Fruit fly (Drosophila melanogaster) whole organism, embryonic: ENCODE results near the gene CG31406.

Source experiments
- CG10366 ChIP-seq: fragments of 200-800 bp; sonication (Bioruptor generic); IDR thresholded peaks from 2 replicates; pipeline ENCODE4 v1.3.6; 2022; ENCODE audit warnings: missing biosample characterization, missing genetic modification characterization
- CG10959 ChIP-seq: fragments of 200-800 bp; sonication (Bioruptor generic); IDR thresholded peaks from 2 replicates; pipeline ENCODE4 v1.3.6; 2022; ENCODE audit warnings: missing biosample characterization, missing genetic modification characterization
- CG11085 ChIP-seq: fragments of 200-800 bp; sonication (Bioruptor generic); IDR thresholded peaks from 2 replicates; pipeline ENCODE4 v1.3.6; 2022; ENCODE audit warnings: missing biosample characterization, missing genetic modification characterization
- CG11093 ChIP-seq: fragments of 200-800 bp; sonication (Bioruptor generic); IDR thresholded peaks from 3 replicates; pipeline ENCODE4 v1.3.6; 2022; ENCODE audit warnings: missing biosample characterization, missing genetic modification characterization
- CG11456 ChIP-seq: fragments of 200-800 bp; sonication (Bioruptor generic); IDR thresholded peaks from 3 replicates; pipeline ENCODE4 v1.3.6; 2022; ENCODE audit warnings: missing biosample characterization, missing genetic modification characterization
- CG12071 ChIP-seq: fragments of 200-800 bp; sonication (Bioruptor generic); optimal IDR thresholded peaks from 3 replicates; lab custom pipeline; 2018; ENCODE audit warnings: missing biosample characterization, mild to moderate bottlenecking, missing genetic modification characterization
- CG12155 ChIP-seq: fragments of 200-800 bp; sonication (Bioruptor generic); optimal IDR thresholded peaks from 3 replicates; lab custom pipeline; 2016; ENCODE audit warnings: missing biosample characterization, missing genetic modification characterization
- CG12659 ChIP-seq: fragments of 200-800 bp; sonication (Bioruptor generic); optimal IDR thresholded peaks from 3 replicates; lab custom pipeline; 2017; ENCODE audit warnings: mild to moderate bottlenecking, missing biosample characterization, missing genetic modification reagents, missing genetic modification characterization
- CG13123 ChIP-seq: fragments of 200-800 bp; sonication (Bioruptor generic); optimal IDR thresholded peaks from 2 replicates; lab custom pipeline; 2016; ENCODE audit warnings: missing biosample characterization, missing genetic modification characterization
- CG15011 ChIP-seq: fragments of 200-800 bp; sonication (Bioruptor generic); optimal IDR thresholded peaks from 3 replicates; lab custom pipeline; 2018; ENCODE audit warnings: missing biosample characterization, mild to moderate bottlenecking, missing genetic modification characterization
- CG17568 ChIP-seq: fragments of 200-800 bp; sonication (Bioruptor generic); optimal IDR thresholded peaks from 2 replicates; lab custom pipeline; 2018; ENCODE audit warnings: missing biosample characterization, mild to moderate bottlenecking, missing genetic modification characterization, moderate library complexity
- CG34376 ChIP-seq: fragments of 200-800 bp; sonication (Bioruptor generic); optimal IDR thresholded peaks from 2 replicates; lab custom pipeline; 2018; ENCODE audit warnings: missing biosample characterization, mild to moderate bottlenecking, missing genetic modification characterization
- CG4707 ChIP-seq: fragments of 200-800 bp; sonication (Bioruptor generic); optimal IDR thresholded peaks from 2 replicates; lab custom pipeline; 2018; ENCODE audit warnings: missing biosample characterization, mild to moderate bottlenecking, missing genetic modification characterization, moderate library complexity
- CG4854 ChIP-seq: fragments of 200-800 bp; sonication (Bioruptor generic); optimal IDR thresholded peaks from 2 replicates; lab custom pipeline; 2016; ENCODE audit warnings: missing biosample characterization, missing genetic modification characterization, inconsistent platforms
- CG6175 ChIP-seq: fragments of 200-800 bp; sonication (Bioruptor generic); IDR thresholded peaks from 3 replicates; pipeline ENCODE4 v1.3.6; 2022; ENCODE audit warnings: missing biosample characterization, missing genetic modification characterization
- CG6689 ChIP-seq: fragments of 200-800 bp; sonication (Bioruptor generic); IDR thresholded peaks from 2 replicates; pipeline ENCODE4 v1.3.6; 2022; ENCODE audit warnings: missing biosample characterization, missing genetic modification characterization
- CG6765 ChIP-seq: fragments of 200-800 bp; sonication (Bioruptor generic); optimal IDR thresholded peaks from 3 replicates; lab custom pipeline; 2017; ENCODE audit warnings: missing biosample characterization, mild to moderate bottlenecking, missing genetic modification characterization
- CG6791 ChIP-seq: fragments of 200-800 bp; sonication (Bioruptor generic); IDR thresholded peaks from 3 replicates; pipeline ENCODE4 v1.3.6; 2022; ENCODE audit warnings: missing biosample characterization, missing genetic modification characterization; ENCODE audit not compliant: partially characterized antibody
- CG8281 ChIP-seq: fragments of 200-800 bp; sonication (Bioruptor generic); optimal IDR thresholded peaks from 2 replicates; lab custom pipeline; 2018; ENCODE audit warnings: missing biosample characterization, mild to moderate bottlenecking, missing genetic modification characterization, moderate library complexity
- CG9817 ChIP-seq: fragments of 200-800 bp; sonication (Bioruptor generic); optimal IDR thresholded peaks from 2 replicates; lab custom pipeline; 2018; ENCODE audit warnings: missing biosample characterization, mild to moderate bottlenecking, missing genetic modification characterization, moderate library complexity
- CkIIα-i1 ChIP-seq: fragments of 200-800 bp; sonication (Bioruptor generic); IDR thresholded peaks from 2 replicates; pipeline ENCODE4 v1.3.6; 2022; ENCODE audit warnings: missing biosample characterization, missing genetic modification characterization
- Dad ChIP-seq: fragments of 200-800 bp; sonication (Bioruptor generic); optimal IDR thresholded peaks from 3 replicates; lab custom pipeline; 2016; ENCODE audit warnings: missing biosample characterization, missing genetic modification characterization
- Drgx ChIP-seq: fragments of 200-800 bp; sonication (Bioruptor generic); IDR thresholded peaks from 2 replicates; pipeline ENCODE4 v1.3.6; 2022; ENCODE audit warnings: missing biosample characterization, missing genetic modification characterization
- HmgZ ChIP-seq: fragments of 200-800 bp; sonication (Bioruptor generic); optimal IDR thresholded peaks from 2 replicates; lab custom pipeline; 2018; ENCODE audit warnings: missing biosample characterization, mild to moderate bottlenecking, missing genetic modification characterization
- Mad ChIP-seq: fragments of 200-800 bp; sonication (Bioruptor generic); optimal IDR thresholded peaks from 2 replicates; lab custom pipeline; 2016; ENCODE audit warnings: missing biosample characterization, missing genetic modification characterization
- NC2β ChIP-seq: fragments of 200-800 bp; sonication (Bioruptor generic); optimal IDR thresholded peaks from 2 replicates; lab custom pipeline; 2016; ENCODE audit warnings: missing biosample characterization, missing genetic modification characterization
- Oaz ChIP-seq: fragments of 200-800 bp; sonication (Bioruptor generic); IDR thresholded peaks from 2 replicates; pipeline ENCODE4 v1.3.6; 2022; ENCODE audit warnings: missing biosample characterization, missing genetic modification characterization
- Oli ChIP-seq: fragments of 200-800 bp; sonication (Bioruptor generic); optimal IDR thresholded peaks from 2 replicates; lab custom pipeline; 2018; ENCODE audit warnings: missing biosample characterization, mild to moderate bottlenecking, missing genetic modification characterization, moderate library complexity
- Opbp ChIP-seq: fragments of 200-800 bp; sonication (Bioruptor generic); IDR thresholded peaks from 3 replicates; pipeline ENCODE4 v1.3.6; 2022; ENCODE audit warnings: missing biosample characterization, missing genetic modification characterization; ENCODE audit not compliant: partially characterized antibody
- Ravus ChIP-seq: fragments of 200-800 bp; sonication (Bioruptor generic); IDR thresholded peaks from 2 replicates; pipeline ENCODE4 v1.3.6; 2022; ENCODE audit warnings: missing biosample characterization, missing genetic modification characterization
- Rfx ChIP-seq: fragments of 200-800 bp; sonication (Bioruptor generic); IDR thresholded peaks from 2 replicates; pipeline ENCODE4 v1.3.6; 2022; ENCODE audit warnings: missing biosample characterization, missing genetic modification characterization
- Sox100B ChIP-seq: fragments of 200-800 bp; sonication (Bioruptor generic); optimal IDR thresholded peaks from 3 replicates; lab custom pipeline; 2018; ENCODE audit warnings: missing biosample characterization, mild to moderate bottlenecking, missing genetic modification characterization
- crol ChIP-seq: fragments of 200-800 bp; sonication (Bioruptor generic); IDR thresholded peaks from 2 replicates; pipeline ENCODE4 v1.3.6; 2022; ENCODE audit warnings: missing biosample characterization, missing genetic modification characterization
- disco-r ChIP-seq: fragments of 200-800 bp; sonication (Bioruptor generic); optimal IDR thresholded peaks from 2 replicates; lab custom pipeline; 2016; ENCODE audit warnings: missing biosample characterization, missing genetic modification characterization
- fd64A ChIP-seq: fragments of 200-800 bp; sonication (Bioruptor generic); optimal IDR thresholded peaks from 3 replicates; lab custom pipeline; 2018; ENCODE audit warnings: missing biosample characterization, mild to moderate bottlenecking, missing genetic modification characterization
- fru ChIP-seq: fragments of >200 bp; optimal IDR thresholded peaks from 2 replicates; lab custom pipeline; 2017
- gcm ChIP-seq: fragments of 200-800 bp; sonication (Bioruptor generic); optimal IDR thresholded peaks from 2 replicates; lab custom pipeline; 2019; ENCODE audit warnings: missing biosample characterization, mild to moderate bottlenecking, missing genetic modification characterization, moderate library complexity
- gem ChIP-seq: fragments of 200-800 bp; sonication (Bioruptor generic); optimal IDR thresholded peaks from 2 replicates; lab custom pipeline; 2019; ENCODE audit warnings: missing biosample characterization, mild to moderate bottlenecking, missing genetic modification characterization, moderate library complexity
- grn ChIP-seq: fragments of 200-800 bp; sonication (Bioruptor generic); optimal IDR thresholded peaks from 3 replicates; lab custom pipeline; 2017; ENCODE audit warnings: missing biosample characterization, missing genetic modification characterization
- gsb ChIP-seq: fragments of 200-800 bp; sonication (Bioruptor generic); IDR thresholded peaks from 2 replicates; pipeline ENCODE4 v1.3.6; 2022; ENCODE audit warnings: missing biosample characterization, missing genetic modification characterization
- inv ChIP-seq: fragments of 200-800 bp; sonication (Bioruptor generic); IDR thresholded peaks from 2 replicates; pipeline ENCODE4 v1.3.6; 2022; ENCODE audit warnings: missing biosample characterization, missing genetic modification characterization; ENCODE audit not compliant: partially characterized antibody
- ken ChIP-seq: fragments of 200-800 bp; sonication (Bioruptor generic); IDR thresholded peaks from 3 replicates; pipeline ENCODE4 v1.3.6; 2022; ENCODE audit warnings: missing biosample characterization, missing genetic modification characterization
- maf-S ChIP-seq: fragments of 200-800 bp; sonication (Bioruptor generic); optimal IDR thresholded peaks from 2 replicates; lab custom pipeline; 2016; ENCODE audit warnings: missing biosample characterization, missing genetic modification characterization
- p53 ChIP-seq: fragments of 200-800 bp; sonication (Bioruptor generic); optimal IDR thresholded peaks from 2 replicates; lab custom pipeline; 2016; ENCODE audit warnings: missing biosample characterization, missing genetic modification characterization
- peb ChIP-seq: fragments of 200-800 bp; sonication (Bioruptor generic); IDR thresholded peaks from 2 replicates; pipeline ENCODE4 v1.3.6; 2022; ENCODE audit warnings: missing biosample characterization, missing genetic modification characterization
- repo ChIP-seq: fragments of 200-800 bp; sonication (Bioruptor generic); optimal IDR thresholded peaks from 2 replicates; lab custom pipeline; 2016; ENCODE audit warnings: missing biosample characterization, missing genetic modification characterization
- row ChIP-seq: fragments of 200-800 bp; sonication (Bioruptor generic); IDR thresholded peaks from 3 replicates; pipeline ENCODE4 v1.3.6; 2022; ENCODE audit warnings: missing biosample characterization, missing genetic modification characterization
- slou ChIP-seq: fragments of 200-800 bp; sonication (Bioruptor generic); optimal IDR thresholded peaks from 3 replicates; lab custom pipeline; 2016; ENCODE audit warnings: missing biosample characterization, missing genetic modification characterization
- sqz ChIP-seq: fragments of 200-800 bp; sonication (Bioruptor generic); optimal IDR thresholded peaks from 3 replicates; lab custom pipeline; 2018; ENCODE audit warnings: missing biosample characterization, mild to moderate bottlenecking, missing genetic modification characterization
- unpg ChIP-seq: fragments of 200-800 bp; sonication (Bioruptor generic); optimal IDR thresholded peaks from 3 replicates; lab custom pipeline; 2018; ENCODE audit warnings: missing biosample characterization, mild to moderate bottlenecking, missing genetic modification characterization, moderate library complexity

The CG31406 gene

DNA sequence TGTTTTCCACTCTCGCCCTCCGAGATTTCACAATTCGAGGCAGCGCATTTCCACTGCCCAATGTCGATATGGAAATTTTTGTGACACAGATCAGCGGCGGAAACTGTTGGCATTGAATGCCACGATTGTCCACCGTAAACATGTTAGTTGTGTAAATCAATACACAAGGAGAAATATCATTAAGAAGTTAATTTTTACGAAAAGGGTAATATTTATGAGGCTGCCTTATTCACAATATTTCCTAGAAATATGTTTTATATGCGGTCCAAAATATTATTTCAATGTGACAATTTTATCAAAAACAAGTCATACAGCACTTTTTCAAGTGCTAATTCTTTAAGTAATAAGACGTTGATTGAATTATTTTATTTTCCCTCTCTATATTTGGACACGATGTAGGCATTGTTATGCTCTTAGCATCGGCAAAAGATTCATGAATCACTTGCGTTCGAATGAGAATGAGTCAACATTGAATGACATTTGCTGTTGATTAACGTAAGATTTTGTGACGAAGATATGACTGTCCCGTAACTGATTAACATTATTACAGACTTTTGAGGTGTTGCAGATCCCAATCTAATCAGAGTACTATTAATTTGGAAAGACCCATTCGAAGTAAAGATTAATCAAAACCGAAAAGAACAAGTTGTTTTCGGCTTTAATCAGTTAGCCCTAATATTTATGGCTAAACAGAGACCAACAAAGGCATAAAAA lies 45.2 kb downstream of the CG31406 start (continued):
- TF ChIP-seq CG17568 (GFP tag; lab: Kevin White, UChicago) (peak; percentile 82), slou (GFP tag; lab: Kevin White, UChicago) (peak; percentile 65), maf-S (peak; percentile 69), CG6175 (GFP tag; lab: Robert Waterston, UW) (no peak; the same call in 2 of the 3 replicates), CG9817 (tag; lab: Kevin White, UChicago) (peak; percentile 82), CG11456 (GFP tag; lab: Robert Waterston, UW) (peak; percentile 80; the same call in 2 of the 3 replicates), CkIIα-i1 (GFP tag; lab: Robert Waterston, UW) (no peak), grn (GFP tag; lab: Kevin White, UChicago) (peak; percentile 99), CG12155 (peak; percentile 65), Oaz (GFP tag; lab: Robert Waterston, UW) (peak; percentile 82), CG6791 (no peak), repo (GFP tag; lab: Kevin White, UChicago) (peak; percentile 76), CG6689 (GFP tag; lab: Robert Waterston, UW) (peak; percentile 82), gsb (peak; percentile 77), Opbp (GFP tag; lab: Robert Waterston, UW) (no peak), inv (GFP tag; lab: Robert Waterston, UW) (no peak), Sox100B (GFP tag; lab: Kevin White, UChicago) (peak; percentile 76), p53 (GFP tag; lab: Kevin White, UChicago) (no peak), CG12071 (GFP tag; lab: Kevin White, UChicago) (peak; percentile 86), HmgZ (tag; lab: Kevin White, UChicago) (peak; percentile 59), gcm (GFP tag; lab: Kevin White, UChicago) (peak; percentile 77), Dad (GFP tag; lab: Kevin White, UChicago) (peak; percentile 48), peb (GFP tag; lab: Robert Waterston, UW) (no peak), fd64A (GFP tag; lab: Kevin White, UChicago) (peak; percentile 23), gem (tag; lab: Kevin White, UChicago) (peak; percentile 84), CG34376 (peak; percentile 14), CG4707 (GFP tag; lab: Kevin White, UChicago) (peak; percentile 39), Drgx (GFP tag; lab: Robert Waterston, UW) (no peak), Mad (peak; percentile 61), Oli (tag; lab: Kevin White, UChicago) (peak; percentile 87), CG4854 (peak; percentile 57), CG8281 (tag; lab: Kevin White, UChicago) (peak; percentile 64), CG11085 (GFP tag; lab: Robert Waterston, UW) (peak; percentile 54; the same call in 1 of the 2 replicates), fru (lab: Kevin White, UChicago) (no peak), CG6765 (GFP tag; lab: Kevin White, UChicago) (peak; percentile 64), ken (peak; percentile 66; the same call in 2 of the 3 replicates), CG12659 (GFP tag; lab: Kevin White, UChicago) (peak; percentile 86), CG10366 (GFP tag; lab: Robert Waterston, UW) (peak; percentile 84), unpg (peak; percentile 90), Rfx (GFP tag; lab: Robert Waterston, UW) (peak; percentile 97), CG13123 (GFP tag; lab: Kevin White, UChicago) (peak; percentile 50), Ravus (GFP tag; lab: Robert Waterston, UW) (peak; percentile 55; the same call in 1 of the 2 replicates), NC2β (GFP tag; lab: Kevin White, UChicago) (peak; percentile 23), row (GFP tag; lab: Robert Waterston, UW) (peak; percentile 93), CG10959 (peak; percentile 45; the same call in 1 of the 2 replicates), disco-r (GFP tag; lab: Kevin White, UChicago) (peak; percentile 65), crol (no peak; the same call in 1 of the 2 replicates), CG15011 (GFP tag; lab: Kevin White, UChicago) (peak; percentile 16), sqz (GFP tag; lab: Kevin White, UChicago) (peak; percentile 24), CG11093 (GFP tag; lab: Robert Waterston, UW) (peak; percentile 58; the same call in 2 of the 3 replicates)
